Fruit fly (Drosophila melanogaster) whole organism, embryonic: ENCODE results near the gene PLCXD.

Experiments
- Antp ChIP-seq: fragments of 200-800 bp; sonication (Bioruptor generic); optimal IDR thresholded peaks from 3 replicates; lab custom pipeline; 2016; ENCODE audit warnings: missing biosample characterization, missing genetic modification characterization
- Atf-2 ChIP-seq: fragments of 200-800 bp; sonication (Bioruptor generic); optimal IDR thresholded peaks from 2 replicates; lab custom pipeline; 2016; ENCODE audit warnings: missing biosample characterization, missing genetic modification characterization
- C15 ChIP-seq: fragments of 200-800 bp; sonication (Bioruptor generic); IDR thresholded peaks from 3 replicates; pipeline ENCODE4 v1.3.6; 2022; ENCODE audit warnings: missing biosample characterization, missing genetic modification characterization
- CG10431 ChIP-seq: fragments of 200-800 bp; sonication (Bioruptor generic); optimal IDR thresholded peaks from 3 replicates; lab custom pipeline; 2018; ENCODE audit warnings: missing biosample characterization, mild to moderate bottlenecking, missing genetic modification characterization
- CG12769 ChIP-seq: fragments of 200-800 bp; sonication (Bioruptor generic); optimal IDR thresholded peaks from 2 replicates; lab custom pipeline; 2019; ENCODE audit warnings: missing biosample characterization, mild to moderate bottlenecking, missing genetic modification characterization, moderate library complexity
- CG12942 ChIP-seq: fragments of 200-800 bp; sonication (Bioruptor generic); optimal IDR thresholded peaks from 3 replicates; lab custom pipeline; 2016; ENCODE audit warnings: missing biosample characterization, missing genetic modification characterization
- CG13123 ChIP-seq: fragments of 200-800 bp; sonication (Bioruptor generic); optimal IDR thresholded peaks from 2 replicates; lab custom pipeline; 2016; ENCODE audit warnings: missing biosample characterization, missing genetic modification characterization
- CG1602 ChIP-seq: fragments of 200-800 bp; sonication (Bioruptor generic); optimal IDR thresholded peaks from 3 replicates; lab custom pipeline; 2016; ENCODE audit warnings: missing biosample characterization, missing genetic modification characterization
- CG17912 ChIP-seq: fragments of 200-800 bp; sonication (Bioruptor generic); optimal IDR thresholded peaks from 2 replicates; lab custom pipeline; 2018; ENCODE audit warnings: missing biosample characterization, mild to moderate bottlenecking, missing genetic modification characterization
- CG18476 ChIP-seq: fragments of 200-800 bp; sonication (Bioruptor generic); optimal IDR thresholded peaks from 2 replicates; lab custom pipeline; 2016; ENCODE audit warnings: missing biosample characterization, mild to moderate bottlenecking, missing genetic modification characterization
- CG18599 ChIP-seq: fragments of 200-800 bp; sonication (Bioruptor generic); optimal IDR thresholded peaks from 3 replicates; lab custom pipeline; 2017; ENCODE audit warnings: missing biosample characterization, missing genetic modification characterization, mild to moderate bottlenecking, moderate library complexity, missing genetic modification reagents
- CG31388 ChIP-seq: fragments of 200-800 bp; sonication (Bioruptor generic); optimal IDR thresholded peaks from 2 replicates; lab custom pipeline; 2016; ENCODE audit warnings: missing biosample characterization, missing genetic modification characterization
- CG32772 ChIP-seq: fragments of 200-800 bp; sonication (Bioruptor generic); IDR thresholded peaks from 2 replicates; pipeline ENCODE4 v1.3.6; 2022; ENCODE audit warnings: missing biosample characterization, missing genetic modification characterization
- CG3847 ChIP-seq: fragments of 200-800 bp; sonication (Bioruptor generic); IDR thresholded peaks from 2 replicates; pipeline ENCODE4 v1.3.6; 2022; ENCODE audit warnings: missing biosample characterization, missing genetic modification characterization
- CG42726 ChIP-seq: fragments of 200-800 bp; sonication (Bioruptor generic); IDR thresholded peaks from 2 replicates; pipeline ENCODE4 v1.3.6; 2022; ENCODE audit warnings: missing biosample characterization, missing genetic modification characterization; ENCODE audit not compliant: partially characterized antibody
- CG4424 ChIP-seq: fragments of 200-800 bp; sonication (Bioruptor generic); optimal IDR thresholded peaks from 3 replicates; lab custom pipeline; 2016; ENCODE audit warnings: missing biosample characterization, missing genetic modification characterization
- CG4707 ChIP-seq: fragments of 200-800 bp; sonication (Bioruptor generic); optimal IDR thresholded peaks from 2 replicates; lab custom pipeline; 2018; ENCODE audit warnings: missing biosample characterization, mild to moderate bottlenecking, missing genetic modification characterization, moderate library complexity
- CG7745 ChIP-seq: fragments of 200-800 bp; sonication (Bioruptor generic); optimal IDR thresholded peaks from 2 replicates; lab custom pipeline; 2018; ENCODE audit warnings: missing biosample characterization, mild to moderate bottlenecking, missing genetic modification characterization, moderate library complexity
- CG8290 ChIP-seq, 3 experiments: fragments of 200-800 bp; sonication (Bioruptor generic); optimal IDR thresholded peaks; 2 replicates each; lab custom pipeline; 2016 to 2019; ENCODE audit warnings: missing biosample characterization in 3 of 3, missing genetic modification characterization in 3 of 3, mild to moderate bottlenecking in 2 of 3, moderate library complexity in 1 of 3
- CTCF ChIP-seq: fragments of 200-800 bp; sonication (Bioruptor generic); optimal IDR thresholded peaks from 2 replicates; lab custom pipeline; 2017; ENCODE audit warnings: missing biosample characterization, mild to moderate bottlenecking, missing genetic modification characterization, moderate library complexity
- CkIIα-i1 ChIP-seq: fragments of 200-800 bp; sonication (Bioruptor generic); IDR thresholded peaks from 2 replicates; pipeline ENCODE4 v1.3.6; 2022; ENCODE audit warnings: missing biosample characterization, missing genetic modification characterization
- Drgx ChIP-seq: fragments of 200-800 bp; sonication (Bioruptor generic); IDR thresholded peaks from 2 replicates; pipeline ENCODE4 v1.3.6; 2022; ENCODE audit warnings: missing biosample characterization, missing genetic modification characterization
- Elba2 ChIP-seq: fragments of 200-800 bp; sonication (Bioruptor generic); optimal IDR thresholded peaks from 3 replicates; lab custom pipeline; 2016; ENCODE audit warnings: missing biosample characterization, missing genetic modification characterization
- GATAe ChIP-seq: fragments of 200-800 bp; sonication (Bioruptor generic); conservative IDR thresholded peaks from 2 replicates; pipeline ENCODE4 v1.3.6; 2022; ENCODE audit warnings: missing biosample characterization, missing genetic modification characterization
- Hmr ChIP-seq: fragments of 200-800 bp; sonication (Bioruptor generic); optimal IDR thresholded peaks from 3 replicates; lab custom pipeline; 2017; ENCODE audit warnings: mild to moderate bottlenecking, missing biosample characterization, missing genetic modification reagents, missing genetic modification characterization
- Hmx ChIP-seq: fragments of 200-800 bp; sonication (Bioruptor generic); optimal IDR thresholded peaks from 2 replicates; lab custom pipeline; 2016; ENCODE audit warnings: missing biosample characterization, missing genetic modification characterization
- Max ChIP-seq: fragments of 200-800 bp; sonication (Bioruptor generic); optimal IDR thresholded peaks from 2 replicates; lab custom pipeline; 2016; ENCODE audit warnings: missing biosample characterization, mild to moderate bottlenecking, missing genetic modification characterization
- Myb ChIP-seq: fragments of 200-800 bp; sonication (Bioruptor generic); optimal IDR thresholded peaks from 2 replicates; lab custom pipeline; 2016; ENCODE audit warnings: missing biosample characterization, missing genetic modification characterization
- NK7.1 ChIP-seq: fragments of 200-800 bp; sonication (Bioruptor generic); optimal IDR thresholded peaks from 3 replicates; lab custom pipeline; 2016; ENCODE audit warnings: missing biosample characterization, missing genetic modification characterization
- Oli ChIP-seq: fragments of 200-800 bp; sonication (Bioruptor generic); optimal IDR thresholded peaks from 2 replicates; lab custom pipeline; 2018; ENCODE audit warnings: missing biosample characterization, mild to moderate bottlenecking, missing genetic modification characterization, moderate library complexity
- Ssrp ChIP-seq: fragments of 200-800 bp; sonication (Bioruptor generic); optimal IDR thresholded peaks from 2 replicates; lab custom pipeline; 2018; ENCODE audit warnings: missing biosample characterization, mild to moderate bottlenecking, missing genetic modification characterization, moderate library complexity
- chinmo ChIP-seq: fragments of 200-800 bp; sonication (Bioruptor generic); IDR thresholded peaks from 4 replicates; pipeline ENCODE4 v1.3.6; 2022; ENCODE audit warnings: missing biosample characterization, missing genetic modification characterization; ENCODE audit not compliant: partially characterized antibody
- chn ChIP-seq: fragments of 200-800 bp; sonication (Bioruptor generic); optimal IDR thresholded peaks from 2 replicates; lab custom pipeline; 2016; ENCODE audit warnings: missing biosample characterization, missing genetic modification characterization
- crol ChIP-seq: fragments of 200-800 bp; sonication (Bioruptor generic); IDR thresholded peaks from 2 replicates; pipeline ENCODE4 v1.3.6; 2022; ENCODE audit warnings: missing biosample characterization, missing genetic modification characterization
- crp ChIP-seq, 2 experiments: fragments of 200-800 bp; sonication (Bioruptor generic); optimal IDR thresholded peaks; 2 replicates in 1 of 2; 3 replicates in 1 of 2; lab custom pipeline; 2017; ENCODE audit warnings: missing biosample characterization in 2 of 2, missing genetic modification characterization in 2 of 2, mild to moderate bottlenecking in 1 of 2, moderate library complexity in 1 of 2
- gro ChIP-seq: fragments of 200-800 bp; sonication (Bioruptor generic); optimal IDR thresholded peaks from 2 replicates; lab custom pipeline; 2016; ENCODE audit warnings: missing biosample characterization, missing genetic modification characterization
- ham ChIP-seq: fragments of 200-800 bp; sonication (Bioruptor generic); IDR thresholded peaks from 2 replicates; pipeline ENCODE4 v1.3.6; 2022; ENCODE audit warnings: missing biosample characterization, missing genetic modification characterization
- hb ChIP-seq: fragments of 200-800 bp; sonication (Bioruptor generic); IDR thresholded peaks from 3 replicates; pipeline ENCODE4 v1.3.6; 2022; ENCODE audit warnings: missing biosample characterization, missing genetic modification characterization; ENCODE audit not compliant: partially characterized antibody
- ind ChIP-seq: fragments of 200-800 bp; sonication (Bioruptor generic); optimal IDR thresholded peaks from 3 replicates; lab custom pipeline; 2016; ENCODE audit warnings: missing biosample characterization, missing genetic modification characterization
- insv ChIP-seq, 2 experiments: fragments of 200-800 bp; sonication (Bioruptor generic); optimal IDR thresholded peaks; 3 replicates each; lab custom pipeline; 2016 to 2018; ENCODE audit warnings: missing biosample characterization in 2 of 2, missing genetic modification characterization in 2 of 2
- kah ChIP-seq: fragments of 200-800 bp; sonication (Bioruptor generic); optimal IDR thresholded peaks from 2 replicates; lab custom pipeline; 2018; ENCODE audit warnings: missing biosample characterization, mild to moderate bottlenecking, missing genetic modification characterization
- lab ChIP-seq: fragments of 200-800 bp; sonication (Bioruptor generic); optimal IDR thresholded peaks from 3 replicates; lab custom pipeline; 2017; ENCODE audit warnings: missing biosample characterization, missing genetic modification characterization, mild to moderate bottlenecking, moderate library complexity, missing genetic modification reagents
- odd ChIP-seq: fragments of 200-800 bp; sonication (Bioruptor generic); optimal IDR thresholded peaks from 2 replicates; lab custom pipeline; 2017; ENCODE audit warnings: missing biosample characterization, mild to moderate bottlenecking, missing genetic modification characterization
- pb ChIP-seq: fragments of 200-800 bp; sonication (Bioruptor generic); optimal IDR thresholded peaks from 3 replicates; lab custom pipeline; 2016; ENCODE audit warnings: missing biosample characterization, missing genetic modification characterization
- repo ChIP-seq: fragments of 200-800 bp; sonication (Bioruptor generic); optimal IDR thresholded peaks from 2 replicates; lab custom pipeline; 2016; ENCODE audit warnings: missing biosample characterization, missing genetic modification characterization
- salm ChIP-seq: fragments of 200-800 bp; sonication (Bioruptor generic); optimal IDR thresholded peaks from 2 replicates; lab custom pipeline; 2018; ENCODE audit warnings: missing biosample characterization, mild to moderate bottlenecking, missing genetic modification characterization
- tx ChIP-seq: fragments of 200-800 bp; sonication (Bioruptor generic); optimal IDR thresholded peaks from 2 replicates; lab custom pipeline; 2016; ENCODE audit warnings: missing biosample characterization, missing genetic modification characterization
- vnd ChIP-seq: fragments of 200-800 bp; sonication (Bioruptor generic); IDR thresholded peaks from 3 replicates; pipeline ENCODE4 v1.3.6; 2022; ENCODE audit warnings: missing biosample characterization, missing genetic modification characterization; ENCODE audit not compliant: partially characterized antibody
- vvl ChIP-seq: fragments of 200-800 bp; sonication (Bioruptor generic); IDR thresholded peaks from 2 replicates; pipeline ENCODE4 v1.3.6; 2022; ENCODE audit warnings: missing biosample characterization, missing genetic modification characterization
- yki ChIP-seq: fragments of >200 bp; optimal IDR thresholded peaks from 3 replicates; lab custom pipeline; 2018

PLCXD gene

dm6 chr2L:12010100-12010876 lies 38.9 kb upstream of the PLCXD start (continued):
- TF ChIP-seq Max (GFP tag; lab: Kevin White, UChicago) (no peak), Oli (tag; lab: Kevin White, UChicago) (no peak), CG3847 (GFP tag; lab: Robert Waterston, UW) (no peak), CG18599 (GFP tag; lab: Kevin White, UChicago) (peak; percentile 18), CG17912 (GFP tag; lab: Kevin White, UChicago) (peak; percentile 38), salm (tag; lab: Kevin White, UChicago) (peak; percentile 12), CG10431 (GFP tag; lab: Kevin White, UChicago) (peak; percentile 19), CG4424 (no peak), CG7745 (no peak), odd (peak; percentile 74), crol (GFP tag; lab: Robert Waterston, UW) (no peak), insv (GFP tag; optimal IDR thresholded peaks at IDR 0.05; lab: Kevin White, UChicago) (no peak), GATAe (GFP tag; lab: Robert Waterston, UW) (no peak), ind (GFP tag; lab: Kevin White, UChicago) (no peak), ham (GFP tag; lab: Robert Waterston, UW) (no peak), gro (GFP tag; lab: Kevin White, UChicago) (peak; percentile 53), CG4707 (peak; percentile 91), tx (GFP tag; lab: Kevin White, UChicago) (no peak), CG8290 (GFP tag; optimal IDR thresholded peaks at IDR 0.05; lab: Kevin White, UChicago) (no peak), CG8290 (tag; optimal IDR thresholded peaks at IDR 0.05; lab: Kevin White, UChicago) (peak; percentile 20 to 77), pb (GFP tag; lab: Kevin White, UChicago) (peak; percentile 18), kah (peak; percentile 85), Atf-2 (GFP tag; lab: Kevin White, UChicago) (no peak), crp (GFP tag; optimal IDR thresholded peaks at IDR 0.05; lab: Kevin White, UChicago) (no peak), CG31388 (GFP tag; lab: Kevin White, UChicago) (no peak), repo (GFP tag; lab: Kevin White, UChicago) (peak; percentile 19), yki (no peak), CG13123 (no peak), vnd (GFP tag; lab: Robert Waterston, UW) (no peak), hb (no peak), CG1602 (no peak), C15 (GFP tag; lab: Robert Waterston, UW) (no peak), Antp (GFP tag; lab: Kevin White, UChicago) (no peak), Ssrp (tag; lab: Kevin White, UChicago) (no peak), Hmx (GFP tag; lab: Kevin White, UChicago) (no peak), Myb (GFP tag; lab: Kevin White, UChicago) (no peak), CkIIα-i1 (no peak), CG12942 (GFP tag; lab: Kevin White, UChicago) (no peak), Elba2 (GFP tag; lab: Kevin White, UChicago) (peak; percentile 100), vvl (GFP tag; lab: Robert Waterston, UW) (no peak), Drgx (GFP tag; lab: Robert Waterston, UW) (no peak), chn (peak; percentile 80), NK7.1 (no peak), CG12769 (tag; lab: Kevin White, UChicago) (peak; percentile 97), CG42726 (GFP tag; lab: Robert Waterston, UW) (no peak), chinmo (GFP tag; lab: Robert Waterston, UW) (no peak), lab (GFP tag; lab: Kevin White, UChicago) (peak; percentile 45), CTCF (GFP tag; lab: Kevin White, UChicago) (peak; percentile 18), CG18476 (GFP tag; lab: Kevin White, UChicago) (no peak), Hmr (GFP tag; lab: Kevin White, UChicago) (peak; percentile 84), CG32772 (GFP tag; lab: Robert Waterston, UW) (no peak)
